Worm (Caenorhabditis elegans) whole organism, L4 larva: ENCODE data around the gene K09E4.1.
A peak's percentile ranks its signal among the peaks of the same experiment; 100 is the strongest.
"Not testable (repeated sequence)": the region's sequence is repeated elsewhere in the genome, so short reads cannot be mapped to it uniquely, and the experiment has no call there.

Experiments
- T26A8.4 ChIP-seq: fragments of 200-800 bp; sonication (Bioruptor generic); IDR thresholded peaks from 2 replicates; pipeline ENCODE4 v1.3.6; 2022; ENCODE audit warnings: missing genetic modification characterization, missing compliant biosample characterization
- aha-1 ChIP-seq: fragments of 150-350 bp; peaks from one replicate; lab custom pipeline; 2014; ENCODE audit warnings: missing biosample characterization, missing genetic modification characterization
- arid-1 ChIP-seq: fragments of 200-800 bp; sonication (Bioruptor generic); conservative IDR thresholded peaks from 2 replicates; pipeline ENCODE4 v1.3.6; 2022; ENCODE audit warnings: missing genetic modification reagents, missing genetic modification characterization, missing compliant biosample characterization
- ceh-20 ChIP-seq: fragments of 200-800 bp; sonication (Bioruptor generic); IDR thresholded peaks from 2 replicates; pipeline ENCODE4 v1.3.6; 2022; ENCODE audit warnings: missing genetic modification reagents, missing genetic modification characterization, missing compliant biosample characterization
- ceh-32 ChIP-seq: sonication (generic microtip); optimal IDR thresholded peaks from 2 replicates; lab custom pipeline; 2016; ENCODE audit warnings: mild to moderate bottlenecking, missing genetic modification characterization, missing compliant biosample characterization; ENCODE audit not compliant: poor library complexity
- ceh-44 ChIP-seq: fragments of 200-800 bp; sonication (Bioruptor generic); IDR thresholded peaks from 2 replicates; pipeline ENCODE4 v1.3.6; 2022; ENCODE audit warnings: missing genetic modification reagents, missing genetic modification characterization, missing compliant biosample characterization
- ctbp-1 ChIP-seq: fragments of 200-800 bp; sonication (Bioruptor generic); IDR thresholded peaks from 2 replicates; pipeline ENCODE4 v1.3.6; 2022; ENCODE audit warnings: missing genetic modification reagents, missing genetic modification characterization, missing compliant biosample characterization
- daf-16 ChIP-seq, 3 experiments: sonication (generic microtip); optimal IDR thresholded peaks; 2 replicates each; lab custom pipeline; 2016 to 2017; ENCODE audit warnings: missing genetic modification characterization in 3 of 3, missing genetic modification reagents in 3 of 3, mild to moderate bottlenecking in 2 of 3, missing compliant biosample characterization in 2 of 3, missing biosample characterization in 1 of 3, moderate library complexity in 1 of 3
- dmd-6 ChIP-seq: fragments of 200-800 bp; sonication (Bioruptor generic); IDR thresholded peaks from 2 replicates; pipeline ENCODE4 v1.3.6; 2022; ENCODE audit warnings: missing genetic modification reagents, missing genetic modification characterization, missing compliant biosample characterization
- dmd-8 ChIP-seq: fragments of 200-800 bp; sonication (Bioruptor generic); IDR thresholded peaks from 2 replicates; pipeline ENCODE4 v1.3.6; 2022; ENCODE audit warnings: missing genetic modification characterization, missing compliant biosample characterization
- dmd-9 ChIP-seq: fragments of 200-800 bp; sonication (Bioruptor generic); IDR thresholded peaks from 2 replicates; pipeline ENCODE4 v1.3.6; 2022; ENCODE audit warnings: missing genetic modification reagents, missing genetic modification characterization, missing compliant biosample characterization
- dpl-1 ChIP-seq: fragments of 150-350 bp; optimal IDR thresholded peaks from 2 replicates; lab custom pipeline; 2014; ENCODE audit warnings: missing biosample characterization, missing genetic modification reagents, missing genetic modification characterization
- duxl-1 ChIP-seq: sonication (generic microtip); optimal IDR thresholded peaks from 2 replicates; lab custom pipeline; 2016; ENCODE audit warnings: mild to moderate bottlenecking, missing genetic modification characterization, moderate library complexity, missing compliant biosample characterization; ENCODE audit not compliant: poor library complexity
- dve-1 ChIP-seq: sonication (generic microtip); optimal IDR thresholded peaks from 2 replicates; lab custom pipeline; 2017; ENCODE audit warnings: antibody characterized with exemption, mild to moderate bottlenecking, missing genetic modification characterization, missing compliant biosample characterization; ENCODE audit not compliant: insufficient read depth
- egl-43 ChIP-seq: fragments of 200-800 bp; sonication (Bioruptor generic); IDR thresholded peaks from 2 replicates; pipeline ENCODE4 v1.3.6; 2022; ENCODE audit warnings: missing genetic modification reagents, missing genetic modification characterization, missing compliant biosample characterization
- gei-8 ChIP-seq: fragments of 200-800 bp; sonication (Bioruptor generic); optimal IDR thresholded peaks from 2 replicates; lab custom pipeline; 2018; ENCODE audit warnings: mild to moderate bottlenecking, missing genetic modification characterization, missing compliant biosample characterization
- hlh-11 ChIP-seq: fragments of 200-800 bp; sonication (Bioruptor generic); optimal IDR thresholded peaks from 2 replicates; lab custom pipeline; 2018; ENCODE audit warnings: mild to moderate bottlenecking, missing genetic modification characterization, missing compliant biosample characterization
- hlh-30 ChIP-seq: sonication (generic microtip); optimal IDR thresholded peaks from 2 replicates; lab custom pipeline; 2017; ENCODE audit warnings: antibody characterized with exemption, mild to moderate bottlenecking, missing genetic modification characterization, missing compliant biosample characterization; ENCODE audit not compliant: insufficient read depth
- hmg-1.1 ChIP-seq: fragments of 200-800 bp; sonication (Bioruptor generic); IDR thresholded peaks from 2 replicates; pipeline ENCODE4 v1.3.6; 2022; ENCODE audit warnings: missing genetic modification reagents, missing genetic modification characterization, missing compliant biosample characterization
- lim-7 ChIP-seq: fragments of 200-800 bp; sonication (Bioruptor generic); IDR thresholded peaks from 2 replicates; pipeline ENCODE4 v1.3.6; 2022; ENCODE audit warnings: missing genetic modification characterization, missing compliant biosample characterization
- lin-1 ChIP-seq: fragments of 200-800 bp; sonication (Bioruptor generic); IDR thresholded peaks from 2 replicates; pipeline ENCODE4 v1.3.6; 2022; ENCODE audit warnings: missing genetic modification reagents, missing genetic modification characterization, missing compliant biosample characterization
- lin-38 ChIP-seq: fragments of 200-800 bp; sonication (Bioruptor generic); IDR thresholded peaks from 2 replicates; pipeline ENCODE4 v1.3.6; 2022; ENCODE audit warnings: missing genetic modification reagents, missing genetic modification characterization, missing compliant biosample characterization
- lsy-2 ChIP-seq, 2 experiments: fragments of 150-350 bp in 1 of 2; sonication (generic microtip) in 1 of 2; optimal IDR thresholded peaks; 2 replicates each; lab custom pipeline; 2014 to 2017; ENCODE audit warnings: missing biosample characterization in 2 of 2, missing genetic modification characterization in 2 of 2
- madf-5 ChIP-seq, 2 experiments: fragments of 200-800 bp; sonication (Bioruptor generic); IDR thresholded peaks; 2 replicates each; pipeline ENCODE4 v1.3.6; 2022; ENCODE audit warnings: missing compliant biosample characterization in 2 of 2, missing genetic modification characterization in 2 of 2
- madf-9 ChIP-seq: fragments of 200-800 bp; sonication (Bioruptor generic); conservative IDR thresholded peaks from 2 replicates; pipeline ENCODE4 v1.3.6; 2022; ENCODE audit warnings: missing genetic modification reagents, missing genetic modification characterization, missing compliant biosample characterization
- mep-1 ChIP-seq: fragments of 150-350 bp; sonication (generic microtip); optimal IDR thresholded peaks from 3 replicates; lab custom pipeline; 2014; ENCODE audit warnings: missing biosample characterization, missing genetic modification characterization
- mes-2 ChIP-seq: sonication (generic microtip); optimal IDR thresholded peaks from 2 replicates; lab custom pipeline; 2016; ENCODE audit warnings: missing genotype, mild to moderate bottlenecking, missing genetic modification characterization, missing compliant biosample characterization; ENCODE audit not compliant: poor library complexity, severe bottlenecking
- nhr-102 ChIP-seq: sonication (generic microtip); optimal IDR thresholded peaks from 2 replicates; lab custom pipeline; 2016; ENCODE audit warnings: mild to moderate bottlenecking, missing genetic modification characterization, moderate library complexity, missing compliant biosample characterization
- nhr-42 ChIP-seq: fragments of 200-800 bp; sonication (Bioruptor generic); IDR thresholded peaks from 2 replicates; pipeline ENCODE4 v1.3.6; 2022; ENCODE audit warnings: missing genetic modification characterization, missing compliant biosample characterization
- nhr-77 ChIP-seq: fragments of 150-350 bp; optimal IDR thresholded peaks from 2 replicates; lab custom pipeline; 2014; ENCODE audit warnings: missing biosample characterization, missing genetic modification characterization
- pha-4 ChIP-seq, 2 experiments: fragments of 150-350 bp in 1 of 2; fragments of 200-800 bp in 1 of 2; sonication (Bioruptor generic) in 1 of 2; IDR thresholded peaks in 1 of 2; optimal IDR thresholded peaks in 1 of 2; 2 replicates each; pipeline versions ENCODE4 v1.3.6 to Lab custom; 2014 to 2022; ENCODE audit warnings: missing genetic modification characterization in 2 of 2, missing genetic modification reagents in 2 of 2, missing biosample characterization in 1 of 2, missing compliant biosample characterization in 1 of 2
- php-3 ChIP-seq: fragments of 200-800 bp; sonication (Bioruptor generic); IDR thresholded peaks from 2 replicates; pipeline ENCODE4 v1.3.6; 2022; ENCODE audit warnings: missing genetic modification reagents, missing genetic modification characterization, missing compliant biosample characterization
- rbr-2 ChIP-seq: sonication (generic microtip); optimal IDR thresholded peaks from 2 replicates; lab custom pipeline; 2016; ENCODE audit warnings: missing genotype, missing genetic modification characterization, missing compliant biosample characterization
- saeg-2 ChIP-seq: fragments of 200-800 bp; sonication (Bioruptor generic); IDR thresholded peaks from 2 replicates; pipeline ENCODE4 v1.3.6; 2022; ENCODE audit warnings: missing genetic modification reagents, missing genetic modification characterization, missing compliant biosample characterization
- set-16 ChIP-seq: fragments of 200-800 bp; sonication (Bioruptor generic); IDR thresholded peaks from 2 replicates; pipeline ENCODE4 v1.3.6; 2022; ENCODE audit warnings: missing genetic modification reagents, missing genetic modification characterization, missing compliant biosample characterization
- tra-1 ChIP-seq: fragments of 200-800 bp; sonication (Bioruptor generic); IDR thresholded peaks from 2 replicates; pipeline ENCODE4 v1.3.6; 2022; ENCODE audit warnings: missing genetic modification reagents, missing genetic modification characterization, missing compliant biosample characterization
- unc-130 ChIP-seq: sonication (generic microtip); optimal IDR thresholded peaks from 2 replicates; lab custom pipeline; 2016; ENCODE audit warnings: missing genetic modification reagents, missing genetic modification characterization, missing compliant biosample characterization
- unc-62 ChIP-seq, 3 experiments: fragments of 150-350 bp in 1 of 3; sonication (generic microtip); optimal IDR thresholded peaks in 2 of 3; peaks in 1 of 3; 1 replicate in 1 of 3; 2 replicates in 2 of 3; lab custom pipeline; 2014 to 2017; ENCODE audit warnings: missing biosample characterization in 3 of 3, missing genetic modification characterization in 3 of 3, missing genetic modification reagents in 3 of 3, missing genotype in 1 of 3
- vab-7 ChIP-seq: fragments of 200-800 bp; sonication (Bioruptor generic); IDR thresholded peaks from 2 replicates; pipeline ENCODE4 v1.3.6; 2022; ENCODE audit warnings: missing genetic modification reagents, missing genetic modification characterization, missing compliant biosample characterization

The K09E4.1 gene

DNA sequence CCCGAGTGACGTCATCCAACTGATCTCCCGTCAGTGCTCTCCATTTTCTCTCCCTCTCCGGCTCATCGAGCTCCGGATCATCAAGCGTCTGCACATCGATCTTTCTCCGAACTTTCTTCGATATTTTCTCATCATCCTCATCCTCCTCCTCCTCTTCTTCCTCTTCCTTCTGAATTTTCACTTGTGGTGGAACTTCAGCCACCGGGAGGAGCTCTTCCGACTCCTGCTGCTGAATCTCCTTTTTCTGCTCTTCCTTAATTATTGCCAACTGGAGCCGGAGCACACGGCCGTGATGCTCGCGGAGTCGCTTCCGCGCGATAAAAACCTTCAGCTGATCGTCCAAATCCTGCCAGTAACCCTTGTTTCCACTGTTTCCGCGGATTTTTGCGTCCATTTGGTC is 1.3 kb upstream of the K09E4.1 start:
- TF ChIP-seq duxl-1 (no peak), lin-38 (no peak), unc-62 (GFP tag; optimal IDR thresholded peaks at IDR 0.05 in 1 of 2; lab: Kevin White, UChicago) (peak in 1 of 2 experiments; percentile 54), unc-62 (tag; optimal IDR thresholded peaks at IDR 0.05; lab: Kevin White, UChicago) (no peak), arid-1 (GFP tag; lab: Robert Waterston, UW) (0 out of 2 replicates have a peak, but pooled peaks have one; percentile 14), ceh-32 (tag; lab: Kevin White, UChicago) (no peak), set-16 (GFP tag; lab: Robert Waterston, UW) (peak; percentile 58)

DNA sequence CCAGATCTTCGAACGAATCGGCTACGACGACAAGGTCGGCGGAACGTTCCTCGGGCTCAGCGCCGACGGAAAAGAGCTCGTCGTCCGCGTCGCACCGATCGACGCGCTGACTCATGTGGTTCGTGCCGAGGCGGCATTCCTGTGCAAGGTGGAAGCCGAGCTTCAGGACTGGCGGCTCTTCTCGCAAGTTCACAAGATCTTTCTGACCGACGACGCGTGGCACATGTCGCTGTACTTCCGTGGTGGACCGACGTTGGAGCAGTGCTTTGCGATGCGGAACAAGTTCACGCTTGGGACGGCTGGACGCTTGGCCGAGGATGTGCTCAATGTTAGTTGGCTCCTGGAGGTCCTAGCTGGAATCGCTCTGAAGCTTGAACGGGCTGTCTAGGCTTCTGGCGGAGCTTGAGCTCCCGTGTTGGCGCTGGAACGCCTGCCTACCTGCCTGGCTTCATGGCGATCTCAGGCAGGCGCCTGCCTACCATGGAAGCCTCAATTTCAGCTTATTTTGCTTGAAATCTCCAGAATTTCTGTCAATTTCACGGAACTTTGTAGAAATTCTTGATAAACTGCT is 1.3 kb downstream of the K09E4.1 start:
- peak; percentile 88 for TF ChIP-seq set-16 (GFP tag; lab: Robert Waterston, UW)
- no peak for TF ChIP-seq dve-1 (tag; lab: Kevin White, UChicago)
- TF ChIP-seq gei-8 (GFP tag; lab: Kevin White, UChicago), result no peak
- TF ChIP-seq rbr-2, result no peak
- TF ChIP-seq dmd-8, result no peak
- TF ChIP-seq aha-1 (tag; lab: Kevin White, UChicago), result peak; percentile 77

DNA sequence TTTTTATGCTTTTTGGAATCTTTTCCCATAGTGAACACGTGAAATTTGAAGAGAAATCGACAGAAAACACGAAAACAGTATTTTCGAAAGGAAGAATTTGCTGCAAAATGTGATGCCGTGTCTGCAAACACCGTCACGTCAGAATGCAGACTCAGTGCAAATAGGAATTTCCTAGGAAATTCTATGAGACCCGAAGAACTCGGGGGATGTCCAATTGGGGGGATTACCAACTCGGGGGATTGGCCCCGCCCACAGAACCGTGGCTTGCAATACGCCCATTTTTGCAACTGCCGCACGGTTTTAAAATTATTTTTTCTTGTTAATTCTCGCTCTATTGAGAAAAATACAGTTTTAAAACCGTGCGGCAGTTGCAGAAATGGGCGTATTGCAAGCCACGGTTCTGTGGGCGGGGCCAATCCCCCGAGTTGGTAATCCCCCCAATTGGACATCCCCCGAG is 4.5 kb downstream of the K09E4.1 start, which contains the start of gene cacn-1:
Gene cacn-1, minus strand, starts transcription at position 51 of the 457 bp plus-strand sequence.
- TF ChIP-seq dve-1 (tag; lab: Kevin White, UChicago) (peak; percentile 53), mes-2 (peak; percentile 87), lin-38 (peak; percentile 87), php-3 (GFP tag; lab: Robert Waterston, UW) (peak; percentile 11; the same call in 1 of the 2 replicates), unc-130 (GFP tag; lab: Kevin White, UChicago) (peak; percentile 13), egl-43 (peak; percentile 71; the same call in 1 of the 2 replicates), ceh-44 (GFP tag; lab: Robert Waterston, UW) (peak; percentile 47; the same call in 1 of the 2 replicates), hlh-11 (peak; percentile 18), nhr-42 (GFP tag; lab: Robert Waterston, UW) (peak; percentile 89), dmd-6 (GFP tag; lab: Robert Waterston, UW) (peak; percentile 46), hmg-1.1 (GFP tag; lab: Robert Waterston, UW) (peak; percentile 84), madf-5 (GFP tag; IDR thresholded peaks at IDR 0.05; lab: Robert Waterston, UW) (0 out of 4 replicates have a peak, but pooled peaks of 1 of the 2 experiments have one; percentile 31), madf-9 (GFP tag; lab: Robert Waterston, UW) (peak; percentile 41; the same call in 1 of the 2 replicates), mep-1 (tag; lab: Kevin White, UChicago) (peak; percentile 34), pha-4 (GFP tag; IDR thresholded peaks at IDR 0.05; lab: Robert Waterston, UW) (peak; percentile 60; the same call in 1 of the 2 replicates), lim-7 (GFP tag; lab: Robert Waterston, UW) (peak; percentile 56; the same call in 1 of the 2 replicates), arid-1 (GFP tag; lab: Robert Waterston, UW) (peak; percentile 52; the same call in 1 of the 2 replicates), lin-1 (GFP tag; lab: Robert Waterston, UW) (0 out of 2 replicates have a peak, but pooled peaks have one; percentile 22), ceh-20 (GFP tag; lab: Robert Waterston, UW) (peak; percentile 67), T26A8.4 (peak; percentile 72), tra-1 (0 out of 2 replicates have a peak, but pooled peaks have one; percentile 18), dmd-9 (GFP tag; lab: Robert Waterston, UW) (0 out of 2 replicates have a peak, but pooled peaks have one; percentile 52), rbr-2 (peak; percentile 33), vab-7 (GFP tag; lab: Robert Waterston, UW) (peak; percentile 60; the same call in 1 of the 2 replicates), nhr-102 (tag; lab: Kevin White, UChicago) (peak; percentile 50), saeg-2 (0 out of 2 replicates have a peak, but pooled peaks have one; percentile 50), nhr-77 (tag; lab: Kevin White, UChicago) (peak; percentile 51), lsy-2 (tag; optimal IDR thresholded peaks at IDR 0.05; lab: Kevin White, UChicago) (peak in 1 of 2 experiments; percentile 63), hlh-30 (tag; lab: Kevin White, UChicago) (peak; percentile 22), ctbp-1 (GFP tag; lab: Robert Waterston, UW) (0 out of 2 replicates have a peak, but pooled peaks have one; percentile 46), dpl-1 (GFP tag; lab: Kevin White, UChicago) (peak; percentile 48), daf-16 (tag; optimal IDR thresholded peaks at IDR 0.05; lab: Kevin White, UChicago) (peak; percentile 15)
- TF ChIP-seq pha-4 (tag; optimal IDR thresholded peaks at IDR 0.05; lab: Kevin White, UChicago); daf-16 (GFP tag; optimal IDR thresholded peaks at IDR 0.05; lab: Kevin White, UChicago): not testable (repeated sequence)
